Worm (Caenorhabditis elegans): ENCODE results near the gene far-2.

DNA sequence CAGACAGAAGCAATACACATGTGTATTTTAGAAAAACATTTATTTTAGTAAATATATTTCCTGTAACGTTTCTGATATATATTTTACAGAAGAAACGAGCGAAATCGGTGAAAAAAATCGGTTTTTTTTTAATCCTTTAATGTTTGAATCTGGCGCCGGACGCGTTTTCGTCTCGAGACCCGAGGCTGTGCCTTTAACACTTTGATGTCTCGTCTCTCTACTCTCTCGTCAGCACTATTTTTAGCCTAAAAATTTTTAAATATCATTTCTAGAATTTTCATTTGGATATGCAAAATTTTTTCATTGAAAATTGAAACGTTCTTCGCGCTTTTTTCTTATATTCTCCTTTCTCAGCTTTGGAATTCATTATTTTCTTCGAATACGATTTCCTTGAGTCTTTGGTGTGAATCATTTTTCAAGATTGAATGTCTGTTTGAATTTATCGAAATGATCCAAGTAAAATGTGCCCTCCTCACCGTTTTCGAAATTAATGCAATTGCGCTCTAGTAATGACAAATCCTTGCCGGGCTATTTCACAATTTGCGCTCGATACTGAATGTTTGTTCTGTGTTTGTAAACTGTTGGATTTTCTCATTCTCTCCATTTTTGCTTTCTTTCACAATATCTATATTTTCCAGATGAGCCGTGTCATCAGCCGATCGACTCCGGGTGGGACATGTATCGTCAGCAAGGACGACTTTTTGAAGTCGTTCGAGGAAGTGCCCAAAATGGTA is 27.0 kb upstream of the far-2 start, which contains the start of gene cls-2:
- TF ChIP-seq unc-62 (GFP tag; optimal IDR thresholded peaks at IDR 0.05 in 1 of 2): no peak
- no peak for TF ChIP-seq unc-62 (tag; optimal IDR thresholded peaks at IDR 0.05)
- TF ChIP-seq egl-27 (tag; optimal IDR thresholded peaks at IDR 0.05): no peak
- TF ChIP-seq ama-1 (optimal IDR thresholded peaks at IDR 0.05): no peak
- TF ChIP-seq fkh-10 (GFP tag; optimal IDR thresholded peaks at IDR 0.05): no peak
- TF ChIP-seq hlh-30 (tag; optimal IDR thresholded peaks at IDR 0.05; ENCODE audit: insufficient read depth): no peak
- no peak for TF ChIP-seq lin-15B (tag; optimal IDR thresholded peaks at IDR 0.05)
- no peak for TF ChIP-seq nhr-10 (tag; optimal IDR thresholded peaks at IDR 0.05)
- TF ChIP-seq pha-4 (GFP tag; IDR thresholded peaks at IDR 0.05): no peak
- TF ChIP-seq pha-4 (tag; optimal IDR thresholded peaks at IDR 0.05): no peak
- no peak for TF ChIP-seq lsy-2 (tag; optimal IDR thresholded peaks at IDR 0.05)
- no peak for TF ChIP-seq nhr-25 (tag; optimal IDR thresholded peaks at IDR 0.05; ENCODE audit: borderline replicate concordance, insufficient read depth)
- no peak for TF ChIP-seq nhr-11 (tag; optimal IDR thresholded peaks at IDR 0.05)
